Worm (Caenorhabditis elegans) whole organism, L4 larva: Measurements from ENCODE around the gene fbxb-115.

Experiments used
- ZK546.5 ChIP-seq, 2 experiments: sonication (generic microtip); optimal IDR thresholded peaks; 2 replicates each; lab custom pipeline; 2017; ENCODE audit warnings: missing biosample characterization in 2 of 2, missing genetic modification characterization in 2 of 2
- aly-2 ChIP-seq: sonication (generic microtip); optimal IDR thresholded peaks from 2 replicates; lab custom pipeline; 2018; ENCODE audit warnings: missing biosample characterization, missing genetic modification characterization
- ama-1 ChIP-seq: fragments of 150-350 bp; optimal IDR thresholded peaks from 2 replicates; lab custom pipeline; 2014; ENCODE audit warnings: inconsistent platforms, mixed read lengths
- egl-27 ChIP-seq: sonication (generic microtip); optimal IDR thresholded peaks from 3 replicates; lab custom pipeline; 2017; ENCODE audit warnings: missing biosample characterization, missing genetic modification reagents, missing genetic modification characterization
- lin-29 ChIP-seq: fragments of 200-800 bp; sonication (Bioruptor generic); IDR thresholded peaks from 2 replicates; pipeline ENCODE4 v1.3.6; 2022; ENCODE audit warnings: missing genetic modification reagents, missing genetic modification characterization, missing compliant biosample characterization
- madf-9 ChIP-seq: fragments of 200-800 bp; sonication (Bioruptor generic); conservative IDR thresholded peaks from 2 replicates; pipeline ENCODE4 v1.3.6; 2022; ENCODE audit warnings: missing genetic modification reagents, missing genetic modification characterization, missing compliant biosample characterization
- pha-4 ChIP-seq, 2 experiments: fragments of 150-350 bp in 1 of 2; fragments of 200-800 bp in 1 of 2; sonication (Bioruptor generic) in 1 of 2; IDR thresholded peaks in 1 of 2; optimal IDR thresholded peaks in 1 of 2; 2 replicates each; pipeline versions ENCODE4 v1.3.6 to Lab custom; 2014 to 2022; ENCODE audit warnings: missing genetic modification characterization in 2 of 2, missing genetic modification reagents in 2 of 2, missing biosample characterization in 1 of 2, missing compliant biosample characterization in 1 of 2
- zag-1 ChIP-seq: fragments of 150-350 bp; optimal IDR thresholded peaks from 2 replicates; lab custom pipeline; 2014; ENCODE audit warnings: missing biosample characterization, missing genetic modification characterization
- ztf-11 ChIP-seq: fragments of 150-350 bp; optimal IDR thresholded peaks from 2 replicates; lab custom pipeline; 2014; ENCODE audit warnings: missing biosample characterization, missing genetic modification characterization

DNA sequence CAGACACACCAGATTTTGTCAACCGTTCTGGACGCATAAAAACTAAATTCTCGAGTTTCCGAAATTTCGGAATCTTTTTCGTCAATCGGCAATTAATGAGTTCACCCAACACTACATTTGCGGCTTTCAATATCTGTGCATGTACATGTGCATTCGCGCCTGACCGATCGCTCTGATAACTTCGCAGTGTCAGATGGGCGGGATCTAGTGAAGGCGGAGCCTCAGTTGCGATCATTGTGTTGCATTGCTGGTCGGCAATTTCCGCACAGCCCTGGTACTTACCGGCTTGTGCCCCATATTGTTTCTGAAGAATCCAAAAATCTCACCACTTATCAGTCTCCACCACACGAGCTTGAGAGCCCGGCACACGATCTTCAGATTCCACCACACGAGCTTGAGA, 20.7 kb upstream of the fbxb-115 start:
- TF ChIP-seq madf-9 = no peak
- no peak for TF ChIP-seq lin-29 (GFP tag; lab: Robert Waterston, UW)
- no peak for TF ChIP-seq zag-1 (tag; lab: Kevin White, UChicago)
- TF ChIP-seq pha-4 (GFP tag; IDR thresholded peaks at IDR 0.05; lab: Robert Waterston, UW) = no peak
- no peak for TF ChIP-seq pha-4 (tag; optimal IDR thresholded peaks at IDR 0.05; lab: Kevin White, UChicago)
- TF ChIP-seq ama-1 = no peak
- TF ChIP-seq aly-2 (tag; lab: Kevin White, UChicago) = no peak
- no peak for TF ChIP-seq ztf-11 (tag; lab: Kevin White, UChicago)
- no peak for TF ChIP-seq ZK546.5 (tag; optimal IDR thresholded peaks at IDR 0.05; lab: Kevin White, UChicago)
- no peak for TF ChIP-seq egl-27 (tag; lab: Kevin White, UChicago)
